Fruit fly (Drosophila melanogaster): ENCODE data around the gene CG43290.

- peak; percentile 59 for TF ChIP-seq rn (GFP tag; IDR thresholded peaks at IDR 0.05)
- no peak for TF ChIP-seq Pif1B (GFP tag; optimal IDR thresholded peaks at IDR 0.05)
- TF ChIP-seq CG9948 (tag; optimal IDR thresholded peaks at IDR 0.05): no peak
- peak; percentile 31; the same call in 1 of the 2 replicates for TF ChIP-seq CG32121 (GFP tag; IDR thresholded peaks at IDR 0.05)
- no peak for TF ChIP-seq CG14655 (GFP tag; optimal IDR thresholded peaks at IDR 0.05)
- TF ChIP-seq D1 (tag; optimal IDR thresholded peaks at IDR 0.05): no peak
- peak; percentile 79 for TF ChIP-seq CG4496 (GFP tag; IDR thresholded peaks at IDR 0.05)
- TF ChIP-seq CG8159 (tag; optimal IDR thresholded peaks at IDR 0.05): no peak
- peak; percentile 49 for TF ChIP-seq gl (tag; optimal IDR thresholded peaks at IDR 0.05)
- peak; percentile 36 for TF ChIP-seq Ets98B (GFP tag; IDR thresholded peaks at IDR 0.05)
- TF ChIP-seq CG8301 (tag; optimal IDR thresholded peaks at IDR 0.05): no peak
These were observed 39.7 kb downstream of the CG43290 start, which contains the start of gene rn for dm6 chr3R:7309579-7310037.

Data from whole organism, pupa.